Worm (Caenorhabditis elegans): ENCODE measurements around the gene swsn-7.

Gene swsn-7

ce11 chrII:8074058-8074457, 46.5 kb upstream of the swsn-7 start:
- TF ChIP-seq fos-1 (tag; optimal IDR thresholded peaks at IDR 0.05) (peak; percentile 47), nhr-23 (tag; optimal IDR thresholded peaks at IDR 0.05) (no peak)

ce11 chrII:8073222-8073621, 45.7 kb upstream of the swsn-7 start, which contains the start of gene gpcp-2:
gpcp-2 (minus strand) TSS chrII:8073374.
- TF ChIP-seq fos-1 (tag; optimal IDR thresholded peaks at IDR 0.05) (peak; percentile 39), sem-4 (tag; optimal IDR thresholded peaks at IDR 0.05) (no peak)

- TF ChIP-seq unc-55 (GFP tag; optimal IDR thresholded peaks at IDR 0.05) (peak; percentile 45), peb-1 (tag; optimal IDR thresholded peaks at IDR 0.05) (no peak), zag-1 (tag; optimal IDR thresholded peaks at IDR 0.05) (peak; percentile 53), elt-1 (tag; optimal IDR thresholded peaks at IDR 0.05) (no peak), mab-5 (tag; optimal IDR thresholded peaks at IDR 0.05) (peak; percentile 48), F13H6.1 (tag; optimal IDR thresholded peaks at IDR 0.05) (peak; percentile 76), lin-39 (tag; optimal IDR thresholded peaks at IDR 0.05) (no peak), snpc-4 (tag; optimal IDR thresholded peaks at IDR 0.05) (peak; percentile 38), lin-11 (tag; optimal IDR thresholded peaks at IDR 0.05) (no peak), sma-9 (GFP tag; optimal IDR thresholded peaks at IDR 0.05) (peak; percentile 91), sma-9 (tag; optimal IDR thresholded peaks at IDR 0.05) (no peak), blmp-1 (tag; optimal IDR thresholded peaks at IDR 0.05; ENCODE audit: insufficient read depth) (peak; percentile 39), C34F6.9 (tag; optimal IDR thresholded peaks at IDR 0.05) (peak; percentile 81), R02D3.7 (tag; optimal IDR thresholded peaks at IDR 0.05) (no peak), sma-3 (GFP tag; optimal IDR thresholded peaks at IDR 0.05) (no peak), fos-1 (tag; optimal IDR thresholded peaks at IDR 0.05) (peak; percentile 26), unc-39 (tag; optimal IDR thresholded peaks at IDR 0.05) (no peak), nhr-25 (tag; optimal IDR thresholded peaks at IDR 0.05) (peak; percentile 63), unc-62 (GFP tag; optimal IDR thresholded peaks at IDR 0.05) (peak; percentile 63), lin-13 (GFP tag; optimal IDR thresholded peaks at IDR 0.05) (peak; percentile 11), nhr-21 (tag; optimal IDR thresholded peaks at IDR 0.05) (peak; percentile 76), mbf-1 (tag; optimal IDR thresholded peaks at IDR 0.05) (no peak), crh-2 (tag; optimal IDR thresholded peaks at IDR 0.05) (peak; percentile 77), lsy-2 (tag; optimal IDR thresholded peaks at IDR 0.05) (peak in 1 of 2 experiments; percentile 80), ztf-1 (GFP tag; conservative IDR thresholded peaks at IDR 0.05) (no peak), mdl-1 (tag; optimal IDR thresholded peaks at IDR 0.05) (peak in 1 of 2 experiments; percentile 83), ceh-82 (tag; optimal IDR thresholded peaks at IDR 0.05) (no peak), nhr-6 (tag; optimal IDR thresholded peaks at IDR 0.05) (peak; percentile 45), Y55F3AM.14 (GFP tag; optimal IDR thresholded peaks at IDR 0.05) (no peak), egl-27 (tag; optimal IDR thresholded peaks at IDR 0.05) (peak; percentile 3), ztf-4 (tag; optimal IDR thresholded peaks at IDR 0.05) (peak; percentile 18), nhr-77 (tag; optimal IDR thresholded peaks at IDR 0.05) (no peak), nhr-129 (tag; optimal IDR thresholded peaks at IDR 0.05) (peak; percentile 80), nhr-11 (tag; optimal IDR thresholded peaks at IDR 0.05) (no peak)
These were observed 44.4 kb upstream of the swsn-7 start for ce11 chrII:8071801-8072544.

ce11 chrII:8071012-8071625, 43.6 kb upstream of the swsn-7 start:
- TF ChIP-seq Y55F3AM.14 (GFP tag; optimal IDR thresholded peaks at IDR 0.05) (no peak), mdl-1 (tag; optimal IDR thresholded peaks at IDR 0.05) (no peak), snpc-4 (tag; optimal IDR thresholded peaks at IDR 0.05) (no peak), nhr-21 (tag; optimal IDR thresholded peaks at IDR 0.05) (peak; percentile 30), unc-62 (GFP tag; optimal IDR thresholded peaks at IDR 0.05) (no peak), aly-2 (tag; optimal IDR thresholded peaks at IDR 0.05) (no peak), nhr-10 (tag; optimal IDR thresholded peaks at IDR 0.05) (no peak), unc-55 (GFP tag; optimal IDR thresholded peaks at IDR 0.05) (no peak), F13H6.1 (tag; optimal IDR thresholded peaks at IDR 0.05) (no peak), ztf-11 (tag; optimal IDR thresholded peaks at IDR 0.05) (no peak), fos-1 (tag; optimal IDR thresholded peaks at IDR 0.05) (peak; percentile 36), nhr-23 (tag; optimal IDR thresholded peaks at IDR 0.05) (no peak), zag-1 (tag; optimal IDR thresholded peaks at IDR 0.05) (no peak), egl-27 (tag; optimal IDR thresholded peaks at IDR 0.05) (no peak), blmp-1 (tag; optimal IDR thresholded peaks at IDR 0.05; ENCODE audit: insufficient read depth) (peak; percentile 52), lsy-2 (tag; optimal IDR thresholded peaks at IDR 0.05) (no peak), ama-1 (optimal IDR thresholded peaks at IDR 0.05) (no peak), nhr-129 (tag; optimal IDR thresholded peaks at IDR 0.05) (no peak), sma-9 (GFP tag; optimal IDR thresholded peaks at IDR 0.05) (peak; percentile 53), sma-9 (tag; optimal IDR thresholded peaks at IDR 0.05) (no peak), sem-4 (tag; optimal IDR thresholded peaks at IDR 0.05) (no peak), crh-2 (tag; optimal IDR thresholded peaks at IDR 0.05) (peak; percentile 33), unc-39 (tag; optimal IDR thresholded peaks at IDR 0.05) (no peak), ceh-16 (tag; optimal IDR thresholded peaks at IDR 0.05) (no peak), nhr-25 (tag; optimal IDR thresholded peaks at IDR 0.05) (no peak), ztf-4 (tag; optimal IDR thresholded peaks at IDR 0.05) (no peak), sma-3 (GFP tag; optimal IDR thresholded peaks at IDR 0.05) (peak; percentile 46), mbf-1 (tag; optimal IDR thresholded peaks at IDR 0.05) (no peak), lin-11 (tag; optimal IDR thresholded peaks at IDR 0.05) (no peak), nhr-12 (tag; optimal IDR thresholded peaks at IDR 0.05) (no peak), nhr-11 (tag; optimal IDR thresholded peaks at IDR 0.05) (no peak), C34F6.9 (tag; optimal IDR thresholded peaks at IDR 0.05) (no peak)
